Worm (Caenorhabditis elegans) whole organism, L2 larva: ENCODE results near the gene F58H1.8.
A peak's percentile ranks its signal among the peaks of the same experiment; 100 is the strongest.

Source experiments
- C34F6.9 ChIP-seq: fragments of 150-350 bp; optimal IDR thresholded peaks from 2 replicates; lab custom pipeline; 2014; ENCODE audit warnings: missing biosample characterization, missing genetic modification characterization
- F13H6.1 ChIP-seq: sonication (generic microtip); optimal IDR thresholded peaks from 2 replicates; lab custom pipeline; 2016; ENCODE audit warnings: missing genetic modification characterization, missing compliant biosample characterization
- R02D3.7 ChIP-seq: fragments of 150-350 bp; optimal IDR thresholded peaks from 2 replicates; lab custom pipeline; 2014; ENCODE audit warnings: missing biosample characterization, missing genetic modification characterization
- ZK546.5 ChIP-seq: sonication (generic microtip); optimal IDR thresholded peaks from 2 replicates; lab custom pipeline; 2017; ENCODE audit warnings: missing biosample characterization, missing genetic modification characterization
- alr-1 ChIP-seq: fragments of 150-350 bp; optimal IDR thresholded peaks from 2 replicates; lab custom pipeline; 2014; ENCODE audit warnings: missing biosample characterization, missing genetic modification characterization
- aly-2 ChIP-seq: fragments of 150-350 bp; optimal IDR thresholded peaks from 2 replicates; lab custom pipeline; 2014; ENCODE audit warnings: missing biosample characterization, missing genetic modification characterization
- ama-1 ChIP-seq: fragments of 150-350 bp; optimal IDR thresholded peaks from 2 replicates; lab custom pipeline; 2018; ENCODE audit warnings: inconsistent platforms
- ceh-16 ChIP-seq: fragments of 150-350 bp; optimal IDR thresholded peaks from 2 replicates; lab custom pipeline; 2014; ENCODE audit warnings: missing biosample characterization, missing genetic modification characterization
- ceh-82 ChIP-seq: fragments of 150-350 bp; optimal IDR thresholded peaks from 2 replicates; lab custom pipeline; 2014; ENCODE audit warnings: missing biosample characterization, missing genetic modification characterization
- crh-2 ChIP-seq: sonication (generic microtip); optimal IDR thresholded peaks from 2 replicates; lab custom pipeline; 2017; ENCODE audit warnings: missing biosample characterization, missing genetic modification characterization
- dmd-4 ChIP-seq: sonication (generic microtip); optimal IDR thresholded peaks from 2 replicates; lab custom pipeline; 2017; ENCODE audit warnings: missing biosample characterization, missing genetic modification characterization
- egl-27 ChIP-seq: sonication (generic microtip); optimal IDR thresholded peaks from 3 replicates; lab custom pipeline; 2017; ENCODE audit warnings: missing biosample characterization, missing genetic modification reagents, missing genetic modification characterization
- elt-1 ChIP-seq: fragments of 150-350 bp; optimal IDR thresholded peaks from 2 replicates; lab custom pipeline; 2014; ENCODE audit warnings: missing biosample characterization, missing genetic modification characterization
- elt-3 ChIP-seq: sonication (generic microtip); optimal IDR thresholded peaks from 2 replicates; lab custom pipeline; 2017; ENCODE audit warnings: missing biosample characterization, missing genetic modification characterization
- fos-1 ChIP-seq: fragments of 150-350 bp; optimal IDR thresholded peaks from 2 replicates; lab custom pipeline; 2014; ENCODE audit warnings: missing biosample characterization, missing genetic modification characterization
- gmeb-1 ChIP-seq: fragments of 150-350 bp; optimal IDR thresholded peaks from 2 replicates; lab custom pipeline; 2014; ENCODE audit warnings: missing biosample characterization, missing genetic modification characterization
- lin-11 ChIP-seq: fragments of 150-350 bp; sonication (generic microtip); optimal IDR thresholded peaks from 2 replicates; lab custom pipeline; 2014; ENCODE audit warnings: missing biosample characterization, missing genetic modification characterization, inconsistent platforms, mixed read lengths
- lin-13 ChIP-seq: fragments of 150-350 bp; optimal IDR thresholded peaks from 2 replicates; lab custom pipeline; 2014; ENCODE audit warnings: missing biosample characterization, missing genetic modification reagents, missing genetic modification characterization
- lin-39 ChIP-seq: fragments of 150-350 bp; optimal IDR thresholded peaks from 2 replicates; lab custom pipeline; 2014; ENCODE audit warnings: missing biosample characterization, missing genetic modification reagents, missing genetic modification characterization
- lsy-2 ChIP-seq, 2 experiments: fragments of 150-350 bp in 1 of 2; sonication (generic microtip) in 1 of 2; optimal IDR thresholded peaks; 2 replicates each; lab custom pipeline; 2014 to 2017; ENCODE audit warnings: missing biosample characterization in 2 of 2, missing genetic modification characterization in 2 of 2
- mab-5 ChIP-seq: fragments of 150-350 bp; optimal IDR thresholded peaks from 2 replicates; lab custom pipeline; 2014; ENCODE audit warnings: missing biosample characterization, missing genetic modification characterization
- mbf-1 ChIP-seq: sonication (generic microtip); optimal IDR thresholded peaks from 2 replicates; lab custom pipeline; 2017; ENCODE audit warnings: missing biosample characterization, missing genetic modification characterization
- nhr-10 ChIP-seq: sonication (generic microtip); optimal IDR thresholded peaks from 2 replicates; lab custom pipeline; 2017; ENCODE audit warnings: missing biosample characterization, missing genetic modification characterization
- nhr-11 ChIP-seq: fragments of 150-350 bp; optimal IDR thresholded peaks from 2 replicates; lab custom pipeline; 2014; ENCODE audit warnings: missing biosample characterization, missing genetic modification characterization
- nhr-12 ChIP-seq: fragments of 150-350 bp; optimal IDR thresholded peaks from 2 replicates; lab custom pipeline; 2014; ENCODE audit warnings: missing biosample characterization, missing genetic modification characterization
- nhr-129 ChIP-seq: fragments of 150-350 bp; optimal IDR thresholded peaks from 2 replicates; lab custom pipeline; 2014; ENCODE audit warnings: missing biosample characterization, missing genetic modification characterization
- nhr-21 ChIP-seq: fragments of 150-350 bp; optimal IDR thresholded peaks from 2 replicates; lab custom pipeline; 2014; ENCODE audit warnings: missing biosample characterization, missing genetic modification characterization
- nhr-237 ChIP-seq: fragments of 150-350 bp; optimal IDR thresholded peaks from 2 replicates; lab custom pipeline; 2014; ENCODE audit warnings: missing biosample characterization, missing genetic modification characterization
- nhr-25 ChIP-seq: fragments of 150-350 bp; sonication (generic microtip); optimal IDR thresholded peaks from 3 replicates; lab custom pipeline; 2014; ENCODE audit warnings: missing biosample characterization, missing genetic modification characterization
- nhr-77 ChIP-seq: fragments of 150-350 bp; optimal IDR thresholded peaks from 2 replicates; lab custom pipeline; 2014; ENCODE audit warnings: missing biosample characterization, missing genetic modification characterization
- peb-1 ChIP-seq: fragments of 150-350 bp; optimal IDR thresholded peaks from 2 replicates; lab custom pipeline; 2014; ENCODE audit warnings: missing biosample characterization, missing genetic modification characterization
- sem-4 ChIP-seq: fragments of 150-350 bp; optimal IDR thresholded peaks from 2 replicates; lab custom pipeline; 2014; ENCODE audit warnings: missing biosample characterization, missing genetic modification reagents, missing genetic modification characterization
- skn-1 ChIP-seq: sonication (generic microtip); optimal IDR thresholded peaks from 2 replicates; lab custom pipeline; 2017; ENCODE audit warnings: missing biosample characterization, missing genetic modification characterization
- sma-3 ChIP-seq: sonication (generic microtip); optimal IDR thresholded peaks from 2 replicates; lab custom pipeline; 2016; ENCODE audit warnings: missing genetic modification reagents, missing genetic modification characterization, missing compliant biosample characterization
- sma-9 ChIP-seq, 2 experiments: fragments of 150-350 bp in 1 of 2; sonication (generic microtip) in 1 of 2; optimal IDR thresholded peaks; 2 replicates each; lab custom pipeline; 2014 to 2016; ENCODE audit warnings: missing genetic modification characterization in 2 of 2, mild to moderate bottlenecking in 1 of 2, missing biosample characterization in 1 of 2, missing compliant biosample characterization in 1 of 2, missing genetic modification reagents in 1 of 2, moderate library complexity in 1 of 2
- snpc-4 ChIP-seq: fragments of 150-350 bp; optimal IDR thresholded peaks from 2 replicates; lab custom pipeline; 2014; ENCODE audit warnings: missing biosample characterization, missing genetic modification characterization
- unc-39 ChIP-seq: fragments of 150-350 bp; optimal IDR thresholded peaks from 2 replicates; lab custom pipeline; 2014; ENCODE audit warnings: missing biosample characterization, missing genetic modification characterization
- unc-55 ChIP-seq: fragments of 150-350 bp; sonication (generic microtip); optimal IDR thresholded peaks from 3 replicates; lab custom pipeline; 2014; ENCODE audit warnings: missing biosample characterization, missing genetic modification reagents, missing genetic modification characterization
- unc-62 ChIP-seq: fragments of 150-350 bp; optimal IDR thresholded peaks from 2 replicates; lab custom pipeline; 2014; ENCODE audit warnings: missing biosample characterization, missing genetic modification reagents, missing genetic modification characterization
- zag-1 ChIP-seq: fragments of 150-350 bp; optimal IDR thresholded peaks from 2 replicates; lab custom pipeline; 2014; ENCODE audit warnings: missing biosample characterization, missing genetic modification characterization
- ztf-1 ChIP-seq: fragments of 200-800 bp; sonication (Bioruptor generic); conservative IDR thresholded peaks from 2 replicates; pipeline ENCODE4 v1.3.6; 2022; ENCODE audit warnings: missing genetic modification characterization, missing compliant biosample characterization
- ztf-11 ChIP-seq: sonication (generic microtip); optimal IDR thresholded peaks from 2 replicates; lab custom pipeline; 2017; ENCODE audit warnings: missing biosample characterization, missing genetic modification characterization
- ztf-4 ChIP-seq: fragments of 150-350 bp; optimal IDR thresholded peaks from 2 replicates; lab custom pipeline; 2014; ENCODE audit warnings: missing biosample characterization, missing genetic modification characterization

The F58H1.8 gene

DNA sequence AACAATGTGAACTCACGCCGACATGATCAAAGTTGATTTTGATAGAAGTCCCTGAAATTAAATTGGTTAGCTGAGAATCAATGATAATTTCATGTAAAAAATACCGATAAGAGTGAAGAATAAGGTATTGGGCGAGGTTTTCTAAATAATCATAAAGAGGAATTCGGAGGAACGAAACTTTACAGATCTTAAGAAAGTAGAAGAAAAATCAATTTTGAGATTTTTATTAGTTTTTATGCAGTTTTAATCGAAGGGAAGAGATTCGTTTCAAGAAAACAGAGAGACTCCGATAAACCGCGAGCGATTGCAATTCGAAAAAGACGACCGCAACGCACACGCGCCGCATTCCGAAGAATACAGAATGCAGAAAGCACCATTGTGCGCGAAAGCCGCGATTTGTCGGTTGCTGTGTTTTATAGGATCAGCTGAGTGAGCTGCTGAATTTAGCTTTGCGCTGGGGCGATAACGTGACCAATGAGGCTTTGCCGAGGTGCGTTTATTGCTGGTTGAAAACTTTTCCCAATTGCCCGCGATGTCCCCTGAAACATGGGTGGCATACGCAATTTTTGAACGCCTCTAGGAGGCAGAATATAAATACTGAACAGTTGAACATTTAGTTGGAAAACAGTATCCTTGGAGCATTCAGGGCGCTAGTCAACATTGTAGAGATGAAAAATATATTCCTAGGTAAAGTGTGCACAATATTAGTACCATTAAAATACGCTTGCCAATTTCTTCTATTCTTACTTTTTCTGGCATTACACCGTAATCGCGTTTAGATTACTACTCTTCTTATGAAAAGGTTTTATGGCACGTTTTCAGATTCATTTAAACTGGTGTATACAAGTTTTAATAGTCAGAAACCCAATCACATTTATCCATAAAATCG is 45.0 kb downstream of the F58H1.8 start, which contains the start of gene snr-4 (continued):
- peak; percentile 86 for TF ChIP-seq sem-4 (tag; lab: Kevin White, UChicago)
- peak; percentile 93 for TF ChIP-seq F13H6.1 (tag; lab: Kevin White, UChicago)
- peak; percentile 56 for TF ChIP-seq nhr-10 (tag; lab: Kevin White, UChicago)
- no peak for TF ChIP-seq unc-62
- TF ChIP-seq unc-39 (tag; lab: Kevin White, UChicago) = no peak

DNA sequence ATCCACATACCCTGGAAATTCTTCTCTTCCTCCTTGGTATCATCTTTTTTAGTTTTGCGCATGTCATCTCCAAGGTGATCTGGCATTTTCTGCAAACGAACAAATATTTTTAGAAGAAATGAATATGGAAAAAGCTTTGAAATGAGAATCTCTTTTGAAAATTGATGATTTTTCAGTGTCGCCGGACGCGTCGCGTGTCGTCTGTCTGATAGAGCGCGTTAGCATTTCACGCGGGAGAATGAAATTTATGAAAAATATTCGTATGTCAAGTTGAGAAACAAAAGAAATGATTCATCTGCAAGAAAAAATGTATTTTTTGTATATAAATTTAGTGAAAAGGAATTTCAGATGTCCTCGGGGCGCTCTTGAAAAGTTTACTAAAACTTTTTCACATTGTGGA is 47.4 kb downstream of the F58H1.8 start, which contains the start of gene rpt-1:
TSS of gene rpt-1 (minus strand) at position 89 of the 400 bp plus-strand sequence.
- TF ChIP-seq nhr-129 (tag; lab: Kevin White, UChicago) = peak; percentile 50
- no peak for TF ChIP-seq unc-62
- TF ChIP-seq ama-1 = peak; percentile 49
- TF ChIP-seq unc-55 (GFP tag; lab: Kevin White, UChicago) = peak; percentile 80
- TF ChIP-seq ZK546.5 (tag; lab: Kevin White, UChicago) = no peak
- TF ChIP-seq egl-27 (tag; lab: Kevin White, UChicago) = no peak
- TF ChIP-seq ztf-1 = no peak
- TF ChIP-seq ceh-16 (tag; lab: Kevin White, UChicago) = no peak
- TF ChIP-seq mab-5 = no peak
- no peak for TF ChIP-seq lin-39 (tag; lab: Kevin White, UChicago)
- TF ChIP-seq nhr-12 (tag; lab: Kevin White, UChicago) = no peak
- no peak for TF ChIP-seq alr-1 (tag; lab: Kevin White, UChicago)
- no peak for TF ChIP-seq nhr-237 (tag; lab: Kevin White, UChicago)
- peak; percentile 82 for TF ChIP-seq skn-1 (tag; lab: Kevin White, UChicago)
- TF ChIP-seq unc-39 (tag; lab: Kevin White, UChicago) = no peak
- peak; percentile 65 for TF ChIP-seq sma-9 (GFP tag; optimal IDR thresholded peaks at IDR 0.05; lab: Kevin White, UChicago)
- no peak for TF ChIP-seq sma-9 (tag; optimal IDR thresholded peaks at IDR 0.05; lab: Kevin White, UChicago)
- no peak for TF ChIP-seq peb-1 (tag; lab: Kevin White, UChicago)
- TF ChIP-seq ceh-82 (tag; lab: Kevin White, UChicago) = no peak
- TF ChIP-seq dmd-4 = no peak
- TF ChIP-seq aly-2 (tag; lab: Kevin White, UChicago) = no peak
- no peak for TF ChIP-seq elt-1 (tag; lab: Kevin White, UChicago)
- TF ChIP-seq sem-4 (tag; lab: Kevin White, UChicago) = peak; percentile 15
- peak; percentile 56 for TF ChIP-seq nhr-25
- peak; percentile 26 for TF ChIP-seq F13H6.1 (tag; lab: Kevin White, UChicago)
- TF ChIP-seq nhr-21 (tag; lab: Kevin White, UChicago) = peak; percentile 33
- TF ChIP-seq lin-13 (GFP tag; lab: Kevin White, UChicago) = peak; percentile 54
- peak; percentile 90 for TF ChIP-seq gmeb-1
- TF ChIP-seq nhr-77 = no peak
- TF ChIP-seq sma-3 (GFP tag; lab: Kevin White, UChicago) = peak; percentile 70
- peak; percentile 92 for TF ChIP-seq snpc-4 (tag; lab: Kevin White, UChicago)
- TF ChIP-seq zag-1 = no peak
- peak; percentile 10 for TF ChIP-seq ztf-4 (tag; lab: Kevin White, UChicago)
- TF ChIP-seq crh-2 (tag; lab: Kevin White, UChicago) = peak; percentile 50
- TF ChIP-seq ztf-11 = no peak
- TF ChIP-seq C34F6.9 (tag; lab: Kevin White, UChicago) = peak; percentile 88
- TF ChIP-seq R02D3.7 = no peak
- peak; percentile 37 for TF ChIP-seq fos-1 (tag; lab: Kevin White, UChicago)
- TF ChIP-seq elt-3 (tag; lab: Kevin White, UChicago) = no peak
- no peak for TF ChIP-seq nhr-11
- peak; percentile 24 for TF ChIP-seq lin-11
- no peak for TF ChIP-seq mbf-1 (tag; lab: Kevin White, UChicago)
- peak; percentile 35 to 77 for TF ChIP-seq lsy-2 (tag; optimal IDR thresholded peaks at IDR 0.05; lab: Kevin White, UChicago)
- TF ChIP-seq, all 48 proteins: peak for 19
